Worm (Caenorhabditis elegans): ENCODE results near the gene C04G2.5.

Gene C04G2.5

DNA sequence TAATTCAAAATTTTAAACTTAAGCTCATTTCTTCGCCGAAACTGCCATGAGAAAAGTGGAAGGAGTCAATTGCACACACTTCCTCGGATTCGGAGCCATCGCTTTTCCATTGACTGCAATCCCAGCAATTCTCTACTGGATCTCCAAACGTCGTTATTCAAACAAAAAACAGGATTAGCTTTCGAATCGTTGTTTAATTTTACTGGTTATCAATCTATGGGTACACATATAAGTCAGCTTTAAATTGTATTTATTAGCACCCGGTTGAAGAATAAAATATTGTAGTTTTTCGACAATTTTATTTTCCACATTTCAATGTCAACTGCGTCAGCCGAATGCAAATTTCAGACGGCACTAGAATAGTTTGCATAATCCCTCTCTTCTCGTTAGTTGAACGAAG, 34.9 kb upstream of the C04G2.5 start, which contains the start of gene glt-3:
glt-3 (plus strand) TSS at position 301 of the 400 bp plus-strand sequence.
- no peak for TF ChIP-seq nhr-12 (tag; optimal IDR thresholded peaks at IDR 0.05)
- TF ChIP-seq unc-120 (tag; optimal IDR thresholded peaks at IDR 0.05; ENCODE audit: poor library complexity, severe bottlenecking) = no peak
- no peak for TF ChIP-seq mep-1 (tag; optimal IDR thresholded peaks at IDR 0.05)
- no peak for TF ChIP-seq mab-5 (tag; optimal IDR thresholded peaks at IDR 0.05)
- TF ChIP-seq tbx-8 (GFP tag; optimal IDR thresholded peaks at IDR 0.05) = no peak
- no peak for TF ChIP-seq sptf-1 (tag; optimal IDR thresholded peaks at IDR 0.05)
- no peak for TF ChIP-seq ham-2 (GFP tag; optimal IDR thresholded peaks at IDR 0.05)
- no peak for TF ChIP-seq nhr-28 (tag; optimal IDR thresholded peaks at IDR 0.05)
- TF ChIP-seq zip-8 (tag; optimal IDR thresholded peaks at IDR 0.05) = no peak
- no peak for TF ChIP-seq ceh-39 (tag; optimal IDR thresholded peaks at IDR 0.05)
- no peak for TF ChIP-seq elt-1 (tag; optimal IDR thresholded peaks at IDR 0.05; ENCODE audit: borderline replicate concordance, insufficient read depth)
- no peak for TF ChIP-seq blmp-1 (tag; optimal IDR thresholded peaks at IDR 0.05)
- no peak for TF ChIP-seq lsy-2 (tag; optimal IDR thresholded peaks at IDR 0.05)
- no peak for TF ChIP-seq ceh-43 (GFP tag; optimal IDR thresholded peaks at IDR 0.05)
- no peak for TF ChIP-seq ceh-83 (GFP tag; optimal IDR thresholded peaks at IDR 0.05)

ce11 chrIV:10128906-10129386, 33.9 kb upstream of the C04G2.5 start, which contains the start of the genes gtbp-1 and K08F4.3:
Gene gtbp-1 (minus strand): TSS chrIV:10128956.
Gene K08F4.3 (plus strand): TSS chrIV:10129257.
- TF ChIP-seq ceh-39 (tag; optimal IDR thresholded peaks at IDR 0.05) (peak; percentile 52), mep-1 (tag; optimal IDR thresholded peaks at IDR 0.05) (peak; percentile 74), nhr-237 (tag; optimal IDR thresholded peaks at IDR 0.05) (peak; percentile 39), M03D4.4 (tag; optimal IDR thresholded peaks at IDR 0.05) (peak; percentile 23), lin-13 (tag; optimal IDR thresholded peaks at IDR 0.05) (peak; percentile 57), unc-62 (GFP tag; optimal IDR thresholded peaks at IDR 0.05) (no peak), pha-4 (tag; optimal IDR thresholded peaks at IDR 0.05) (peak; percentile 47), snpc-4 (tag; optimal IDR thresholded peaks at IDR 0.05) (no peak), hlh-1 (tag; optimal IDR thresholded peaks at IDR 0.05) (peak; percentile 6), lsy-2 (tag; optimal IDR thresholded peaks at IDR 0.05) (peak; percentile 73), mls-2 (tag; optimal IDR thresholded peaks at IDR 0.05) (no peak), mab-5 (tag; optimal IDR thresholded peaks at IDR 0.05) (no peak), blmp-1 (tag; optimal IDR thresholded peaks at IDR 0.05) (no peak), ztf-11 (tag; optimal IDR thresholded peaks at IDR 0.05) (no peak), unc-120 (tag; optimal IDR thresholded peaks at IDR 0.05; ENCODE audit: poor library complexity, severe bottlenecking) (peak; percentile 74)

- no peak for TF ChIP-seq sptf-1 (tag; optimal IDR thresholded peaks at IDR 0.05)
- TF ChIP-seq zip-8 (tag; optimal IDR thresholded peaks at IDR 0.05) = no peak
- TF ChIP-seq cnd-1 (tag; optimal IDR thresholded peaks at IDR 0.05) = no peak
- no peak for TF ChIP-seq bed-3 (GFP tag; optimal IDR thresholded peaks at IDR 0.05)
- TF ChIP-seq nhr-76 (tag; optimal IDR thresholded peaks at IDR 0.05) = no peak
- no peak for TF ChIP-seq ham-2 (GFP tag; optimal IDR thresholded peaks at IDR 0.05)
- TF ChIP-seq nhr-28 (tag; optimal IDR thresholded peaks at IDR 0.05) = no peak
- TF ChIP-seq pha-4 (tag; optimal IDR thresholded peaks at IDR 0.05) = no peak
Observed at ce11 chrIV:10128446-10128845, 33.4 kb upstream of the C04G2.5 start.

ce11 chrIV:10126544-10126943, 31.5 kb upstream of the C04G2.5 start, which contains the start of gene ctf-18:
Gene ctf-18 (minus strand): TSS chrIV:10126644.
- TF ChIP-seq snpc-4 (tag; optimal IDR thresholded peaks at IDR 0.05) (no peak), nhr-2 (tag; optimal IDR thresholded peaks at IDR 0.05) (no peak), ceh-43 (GFP tag; optimal IDR thresholded peaks at IDR 0.05) (no peak), nhr-76 (tag; optimal IDR thresholded peaks at IDR 0.05) (no peak), bed-3 (GFP tag; optimal IDR thresholded peaks at IDR 0.05) (no peak), M03D4.4 (tag; optimal IDR thresholded peaks at IDR 0.05) (no peak), nhr-12 (tag; optimal IDR thresholded peaks at IDR 0.05) (no peak), zip-8 (tag; optimal IDR thresholded peaks at IDR 0.05) (no peak), mls-2 (tag; optimal IDR thresholded peaks at IDR 0.05) (no peak), unc-39 (tag; optimal IDR thresholded peaks at IDR 0.05) (no peak), ceh-39 (tag; optimal IDR thresholded peaks at IDR 0.05) (no peak), nhr-28 (tag; optimal IDR thresholded peaks at IDR 0.05) (no peak)

DNA sequence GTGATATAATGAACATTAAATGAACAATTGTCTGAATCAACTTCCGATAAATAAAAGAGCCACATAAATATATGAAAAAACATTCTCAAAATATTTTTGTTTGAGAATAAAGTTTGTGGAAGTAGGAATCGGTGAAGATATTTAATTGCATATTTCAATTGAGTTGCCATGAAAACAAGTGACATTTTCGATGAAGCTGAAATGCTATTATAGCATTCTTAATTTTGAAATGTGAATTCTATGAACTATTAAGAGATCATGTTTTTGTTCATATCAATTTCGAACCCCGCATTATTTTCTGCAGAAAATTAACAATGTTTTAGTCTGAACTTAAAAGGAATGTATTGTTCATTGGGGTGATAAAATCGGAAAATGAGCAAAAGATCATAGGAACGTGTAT, 27.1 kb upstream of the C04G2.5 start, which contains the start of gene irld-21:
irld-21 (minus strand) TSS at position 101 of the 400 bp plus-strand sequence.
- no peak for TF ChIP-seq unc-62 (GFP tag; optimal IDR thresholded peaks at IDR 0.05)
- no peak for TF ChIP-seq mab-5 (tag; optimal IDR thresholded peaks at IDR 0.05)
- TF ChIP-seq sem-2 (GFP tag; optimal IDR thresholded peaks at IDR 0.05) = no peak
- no peak for TF ChIP-seq nhr-28 (tag; optimal IDR thresholded peaks at IDR 0.05)
- no peak for TF ChIP-seq blmp-1 (tag; optimal IDR thresholded peaks at IDR 0.05)
- no peak for TF ChIP-seq mep-1 (tag; optimal IDR thresholded peaks at IDR 0.05)
- no peak for TF ChIP-seq cnd-1 (tag; optimal IDR thresholded peaks at IDR 0.05)
- no peak for TF ChIP-seq bed-3 (GFP tag; optimal IDR thresholded peaks at IDR 0.05)
- TF ChIP-seq nhr-237 (tag; optimal IDR thresholded peaks at IDR 0.05) = no peak
- no peak for TF ChIP-seq M03D4.4 (tag; optimal IDR thresholded peaks at IDR 0.05)
- TF ChIP-seq tbx-8 (GFP tag; optimal IDR thresholded peaks at IDR 0.05) = no peak
- no peak for TF ChIP-seq nhr-76 (tag; optimal IDR thresholded peaks at IDR 0.05)
- TF ChIP-seq elt-1 (tag; optimal IDR thresholded peaks at IDR 0.05; ENCODE audit: borderline replicate concordance, insufficient read depth) = no peak
- TF ChIP-seq snpc-4 (tag; optimal IDR thresholded peaks at IDR 0.05) = no peak
- TF ChIP-seq ceh-39 (tag; optimal IDR thresholded peaks at IDR 0.05) = no peak
- no peak for TF ChIP-seq ces-1 (GFP tag; optimal IDR thresholded peaks at IDR 0.05)
- no peak for TF ChIP-seq lsy-2 (tag; optimal IDR thresholded peaks at IDR 0.05)
- TF ChIP-seq zip-8 (tag; optimal IDR thresholded peaks at IDR 0.05) = no peak
- no peak for TF ChIP-seq ceh-43 (GFP tag; optimal IDR thresholded peaks at IDR 0.05)
- TF ChIP-seq elt-3 (tag; optimal IDR thresholded peaks at IDR 0.05) = no peak

Measured in whole organism, mixed stage, embryonic.